Fruit fly (Drosophila melanogaster) whole organism, pupa: ENCODE measurements around the gene CG9922.

Experiments
- CG17806 ChIP-seq: fragments of 200-800 bp; sonication (Bioruptor generic); optimal IDR thresholded peaks from 2 replicates; lab custom pipeline; 2018; ENCODE audit warnings: missing biosample characterization, mild to moderate bottlenecking, missing genetic modification characterization, moderate library complexity
- CG8159 ChIP-seq: fragments of 200-800 bp; sonication (Bioruptor generic); optimal IDR thresholded peaks from 3 replicates; lab custom pipeline; 2018; ENCODE audit warnings: missing biosample characterization, mild to moderate bottlenecking, missing genetic modification characterization, moderate library complexity
- CG8301 ChIP-seq: fragments of 200-800 bp; sonication (Bioruptor generic); optimal IDR thresholded peaks from 2 replicates; lab custom pipeline; 2018; ENCODE audit warnings: missing biosample characterization, mild to moderate bottlenecking, missing genetic modification characterization

dm6 chr3R:13990109-13990508 is 46.1 kb downstream of the CG9922 start:
- TF ChIP-seq CG17806 (no peak), CG8301 (no peak), CG8159 (tag; lab: Kevin White, UChicago) (no peak)
